Worm (Caenorhabditis elegans) whole organism, young adult: ENCODE measurements around the gene srlf-12.

Experiments
- B0035.1 ChIP-seq: sonication (generic microtip); optimal IDR thresholded peaks from 2 replicates; lab custom pipeline; 2016; ENCODE audit warnings: missing genetic modification characterization, mild to moderate bottlenecking, missing compliant biosample characterization, missing genotype, missing genetic modification reagents
- B0261.1 ChIP-seq: sonication (generic microtip); optimal IDR thresholded peaks from 2 replicates; lab custom pipeline; 2016; ENCODE audit warnings: mild to moderate bottlenecking, missing genetic modification characterization, moderate library complexity, missing compliant biosample characterization
- C17E4.6 ChIP-seq: fragments of 200-800 bp; sonication (Bioruptor generic); IDR thresholded peaks from 2 replicates; pipeline ENCODE4 v1.3.6; 2022; ENCODE audit warnings: missing genetic modification reagents, missing genetic modification characterization, missing compliant biosample characterization
- F22D6.2 ChIP-seq: sonication (generic microtip); optimal IDR thresholded peaks from 2 replicates; lab custom pipeline; 2016; ENCODE audit warnings: mild to moderate bottlenecking, missing genetic modification characterization, missing compliant biosample characterization
- F39B2.1 ChIP-seq: fragments of 200-800 bp; sonication (Bioruptor generic); IDR thresholded peaks from 2 replicates; pipeline ENCODE4 v1.3.6; 2022; ENCODE audit warnings: missing genetic modification reagents, missing genetic modification characterization, missing compliant biosample characterization
- F55B11.4 ChIP-seq: sonication (generic microtip); optimal IDR thresholded peaks from 2 replicates; lab custom pipeline; 2016; ENCODE audit warnings: missing compliant biosample characterization, missing genetic modification characterization, borderline replicate concordance; ENCODE audit not compliant: insufficient read depth
- F57C9.4 ChIP-seq: sonication (generic microtip); optimal IDR thresholded peaks from 2 replicates; lab custom pipeline; 2017; ENCODE audit warnings: mild to moderate bottlenecking, missing genetic modification characterization, missing compliant biosample characterization
- T26A5.8 ChIP-seq: sonication (generic microtip); optimal IDR thresholded peaks from 2 replicates; lab custom pipeline; 2016; ENCODE audit warnings: missing genetic modification characterization, missing compliant biosample characterization
- ZK185.1 ChIP-seq: sonication (generic microtip); optimal IDR thresholded peaks from 2 replicates; lab custom pipeline; 2016; ENCODE audit warnings: mild to moderate bottlenecking, missing genetic modification characterization, missing compliant biosample characterization; ENCODE audit not compliant: poor library complexity, severe bottlenecking
- aptf-3 ChIP-seq: fragments of 200-800 bp; sonication (Bioruptor generic); IDR thresholded peaks from 2 replicates; pipeline ENCODE4 v1.3.6; 2022; ENCODE audit warnings: missing genetic modification characterization, missing compliant biosample characterization
- athp-1 ChIP-seq: sonication (generic microtip); optimal IDR thresholded peaks from 2 replicates; lab custom pipeline; 2017; ENCODE audit warnings: mild to moderate bottlenecking, missing genetic modification characterization, missing compliant biosample characterization
- attf-6 ChIP-seq: fragments of 200-800 bp; sonication (Bioruptor generic); IDR thresholded peaks from 2 replicates; pipeline ENCODE4 v1.3.6; 2022; ENCODE audit warnings: missing genetic modification reagents, missing genetic modification characterization, missing compliant biosample characterization
- ceh-100 ChIP-seq: fragments of 200-800 bp; sonication (Bioruptor generic); IDR thresholded peaks from 2 replicates; pipeline ENCODE4 v1.3.6; 2022; ENCODE audit warnings: missing genetic modification reagents, missing genetic modification characterization, missing compliant biosample characterization
- ceh-27 ChIP-seq: fragments of 200-800 bp; sonication (Bioruptor generic); optimal IDR thresholded peaks from 2 replicates; lab custom pipeline; 2018; ENCODE audit warnings: mild to moderate bottlenecking, missing genetic modification characterization, moderate library complexity, missing compliant biosample characterization
- ceh-79 ChIP-seq: sonication (generic microtip); optimal IDR thresholded peaks from 2 replicates; lab custom pipeline; 2017; ENCODE audit warnings: mild to moderate bottlenecking, missing genetic modification characterization, missing compliant biosample characterization
- efl-1 ChIP-seq: fragments of 150-350 bp; optimal IDR thresholded peaks from 2 replicates; lab custom pipeline; 2014; ENCODE audit warnings: missing biosample characterization, missing genetic modification reagents, missing genetic modification characterization
- gei-17 ChIP-seq: fragments of 200-800 bp; sonication (Bioruptor generic); optimal IDR thresholded peaks from 2 replicates; lab custom pipeline; 2018; ENCODE audit warnings: mild to moderate bottlenecking, missing genetic modification characterization, missing compliant biosample characterization
- him-1 ChIP-seq: sonication (generic microtip); optimal IDR thresholded peaks from 2 replicates; lab custom pipeline; 2016; ENCODE audit warnings: missing genotype, missing genetic modification reagents, missing genetic modification characterization, missing compliant biosample characterization
- hlh-12 ChIP-seq: sonication (generic microtip); optimal IDR thresholded peaks from 2 replicates; lab custom pipeline; 2016; ENCODE audit warnings: missing genetic modification characterization, missing compliant biosample characterization
- hmg-20 ChIP-seq: fragments of 200-800 bp; sonication (Bioruptor generic); IDR thresholded peaks from 2 replicates; pipeline ENCODE4 v1.3.6; 2022; ENCODE audit warnings: missing genetic modification reagents, missing genetic modification characterization, missing compliant biosample characterization
- let-526 ChIP-seq: fragments of 200-800 bp; sonication (Bioruptor generic); IDR thresholded peaks from 2 replicates; pipeline ENCODE4 v1.3.6; 2022; ENCODE audit warnings: missing genetic modification reagents, missing genetic modification characterization, missing compliant biosample characterization
- lin-40 ChIP-seq: sonication (generic microtip); optimal IDR thresholded peaks from 2 replicates; lab custom pipeline; 2016; ENCODE audit warnings: missing genetic modification characterization, mild to moderate bottlenecking, missing compliant biosample characterization, missing genotype, missing genetic modification reagents
- lin-54 ChIP-seq: fragments of 200-800 bp; sonication (Bioruptor generic); optimal IDR thresholded peaks from 2 replicates; lab custom pipeline; 2018; ENCODE audit warnings: mild to moderate bottlenecking, missing genetic modification characterization, missing compliant biosample characterization
- lir-1 ChIP-seq: fragments of 200-800 bp; sonication (Bioruptor generic); conservative IDR thresholded peaks from 2 replicates; pipeline ENCODE4 v1.3.6; 2022; ENCODE audit warnings: missing genetic modification reagents, missing genetic modification characterization, missing compliant biosample characterization
- lsl-1 ChIP-seq: fragments of 200-800 bp; sonication (Bioruptor generic); optimal IDR thresholded peaks from 2 replicates; lab custom pipeline; 2018; ENCODE audit warnings: mild to moderate bottlenecking, missing genetic modification characterization, moderate library complexity, missing compliant biosample characterization
- madf-6 ChIP-seq: fragments of 200-800 bp; sonication (Bioruptor generic); IDR thresholded peaks from 2 replicates; pipeline ENCODE4 v1.3.6; 2022; ENCODE audit warnings: missing genetic modification reagents, missing genetic modification characterization, missing compliant biosample characterization
- mcd-1 ChIP-seq: fragments of 200-800 bp; sonication (Bioruptor generic); IDR thresholded peaks from 2 replicates; pipeline ENCODE4 v1.3.6; 2022; ENCODE audit warnings: missing genetic modification reagents, missing genetic modification characterization, missing compliant biosample characterization
- mel-28 ChIP-seq: sonication (generic microtip); optimal IDR thresholded peaks from 2 replicates; lab custom pipeline; 2016; ENCODE audit warnings: borderline replicate concordance, mild to moderate bottlenecking, missing genetic modification characterization, missing compliant biosample characterization
- mxl-1 ChIP-seq: sonication (generic microtip); optimal IDR thresholded peaks from 2 replicates; lab custom pipeline; 2016; ENCODE audit warnings: missing genetic modification characterization, missing compliant biosample characterization
- nfya-1 ChIP-seq: sonication (generic microtip); optimal IDR thresholded peaks from 2 replicates; lab custom pipeline; 2017; ENCODE audit warnings: antibody characterized with exemption, missing compliant biosample characterization, missing genetic modification characterization, borderline replicate concordance; ENCODE audit not compliant: insufficient read depth
- nfya-2 ChIP-seq: fragments of 200-800 bp; sonication (Bioruptor generic); IDR thresholded peaks from 2 replicates; pipeline ENCODE4 v1.3.6; 2022; ENCODE audit warnings: missing genetic modification reagents, missing genetic modification characterization, missing compliant biosample characterization
- nfyb-1 ChIP-seq: fragments of 200-800 bp; sonication (Bioruptor generic); IDR thresholded peaks from 2 replicates; pipeline ENCODE4 v1.3.6; 2022; ENCODE audit warnings: missing genetic modification reagents, missing genetic modification characterization, missing compliant biosample characterization
- nhr-179 ChIP-seq: sonication (generic microtip); optimal IDR thresholded peaks from 2 replicates; lab custom pipeline; 2016; ENCODE audit warnings: mild to moderate bottlenecking, missing genetic modification characterization, missing compliant biosample characterization
- rcor-1 ChIP-seq: fragments of 200-800 bp; sonication (Bioruptor generic); IDR thresholded peaks from 2 replicates; pipeline ENCODE4 v1.3.6; 2022; ENCODE audit warnings: missing genetic modification reagents, missing genetic modification characterization, missing compliant biosample characterization
- rec-8 ChIP-seq, 2 experiments: sonication (generic microtip); optimal IDR thresholded peaks; 2 replicates each; lab custom pipeline; 2016; ENCODE audit warnings: mild to moderate bottlenecking in 2 of 2, missing genetic modification characterization in 2 of 2, missing genetic modification reagents in 2 of 2, missing genotype in 2 of 2, missing biosample characterization in 1 of 2, missing compliant biosample characterization in 1 of 2, moderate library complexity in 1 of 2
- snpc-1.1 ChIP-seq: sonication (generic microtip); optimal IDR thresholded peaks from 2 replicates; lab custom pipeline; 2017; ENCODE audit warnings: missing genetic modification characterization, mild to moderate bottlenecking, missing compliant biosample characterization, antibody characterized with exemption, moderate library complexity, missing genotype, missing genetic modification reagents; ENCODE audit not compliant: insufficient read depth
- snpc-4 ChIP-seq, 5 experiments: fragments of 150-350 bp in 1 of 5; sonication (generic microtip) in 4 of 5; optimal IDR thresholded peaks; 2 replicates each; lab custom pipeline; 2014 to 2018; ENCODE audit warnings: missing genetic modification characterization in 5 of 5, missing biosample characterization in 3 of 5, antibody characterized with exemption in 2 of 5, mild to moderate bottlenecking in 2 of 5, missing compliant biosample characterization in 2 of 5, missing genotype in 2 of 5, moderate library complexity in 2 of 5, missing genetic modification reagents in 1 of 5
- tlf-1 ChIP-seq: fragments of 200-800 bp; sonication (Bioruptor generic); optimal IDR thresholded peaks from 2 replicates; lab custom pipeline; 2018; ENCODE audit warnings: mild to moderate bottlenecking, missing genetic modification characterization, missing compliant biosample characterization
- zim-3 ChIP-seq: sonication (generic microtip); optimal IDR thresholded peaks from 2 replicates; lab custom pipeline; 2017; ENCODE audit warnings: mild to moderate bottlenecking, missing genetic modification characterization, moderate library complexity, missing compliant biosample characterization
- ztf-25 ChIP-seq: fragments of 200-800 bp; sonication (Bioruptor generic); IDR thresholded peaks from 2 replicates; pipeline ENCODE4 v1.3.6; 2022; ENCODE audit warnings: missing genetic modification reagents, missing genetic modification characterization, missing compliant biosample characterization
- ztf-3 ChIP-seq: fragments of 200-800 bp; sonication (Bioruptor generic); optimal IDR thresholded peaks from 2 replicates; lab custom pipeline; 2018; ENCODE audit warnings: mild to moderate bottlenecking, missing genetic modification characterization, missing compliant biosample characterization
- ztf-6 ChIP-seq: fragments of 200-800 bp; sonication (Bioruptor generic); IDR thresholded peaks from 2 replicates; pipeline ENCODE4 v1.3.6; 2022; ENCODE audit warnings: missing genetic modification reagents, missing genetic modification characterization, missing compliant biosample characterization

srlf-12 gene

DNA sequence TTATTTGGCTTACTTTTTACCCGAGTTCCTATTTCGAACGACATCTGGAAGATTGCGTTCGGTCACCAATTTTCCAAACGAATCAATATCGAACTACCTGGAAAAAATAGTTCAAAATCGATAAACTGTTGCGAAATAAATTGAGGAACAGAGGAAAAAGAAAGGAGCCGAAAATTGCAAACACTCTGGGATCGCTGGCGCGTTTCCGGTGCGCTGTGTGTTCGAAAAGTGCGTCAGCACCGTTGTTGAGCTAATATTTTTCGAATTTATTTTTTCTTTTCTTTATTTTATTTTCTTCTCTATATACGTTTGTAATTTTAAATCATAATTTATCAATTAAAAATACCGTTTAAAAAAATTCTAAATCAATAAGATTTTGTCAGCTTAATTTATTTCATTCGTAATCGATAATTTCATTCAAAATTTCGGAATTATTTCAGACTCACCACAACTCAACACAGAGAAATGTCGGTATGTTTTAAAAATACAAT, 41.2 kb upstream of the srlf-12 start, which contains the start of the genes dnc-1 and lsm-7 (continued):
- TF ChIP-seq snpc-1.1 (tag; lab: Kevin White, UChicago): no peak
- no peak for TF ChIP-seq F55B11.4 (tag; lab: Kevin White, UChicago)

DNA sequence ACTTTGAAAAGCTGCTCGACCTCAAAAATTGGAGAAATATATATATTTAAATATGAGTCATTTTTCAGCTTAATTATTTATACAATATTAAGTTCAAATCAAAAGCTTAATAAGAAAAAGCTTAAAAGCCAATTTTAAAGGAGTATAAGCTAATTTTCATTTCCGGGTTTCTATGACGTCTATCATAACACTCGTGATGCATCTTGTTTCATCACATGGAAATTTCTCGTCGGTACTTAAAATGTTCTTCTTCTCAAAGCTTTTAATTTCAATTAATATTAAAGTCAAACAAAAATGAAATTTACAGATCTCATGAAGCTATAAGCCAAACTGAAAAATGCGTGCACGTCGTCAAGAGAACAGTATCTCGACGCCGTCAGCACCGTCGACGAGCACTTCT, 27.9 kb upstream of the srlf-12 start, which contains the start of gene rbr-2:
Gene rbr-2 (plus strand): TSS at position 301 of the 400 bp plus-strand sequence.
- no peak for TF ChIP-seq mcd-1 (GFP tag; lab: Robert Waterston, UW)

DNA sequence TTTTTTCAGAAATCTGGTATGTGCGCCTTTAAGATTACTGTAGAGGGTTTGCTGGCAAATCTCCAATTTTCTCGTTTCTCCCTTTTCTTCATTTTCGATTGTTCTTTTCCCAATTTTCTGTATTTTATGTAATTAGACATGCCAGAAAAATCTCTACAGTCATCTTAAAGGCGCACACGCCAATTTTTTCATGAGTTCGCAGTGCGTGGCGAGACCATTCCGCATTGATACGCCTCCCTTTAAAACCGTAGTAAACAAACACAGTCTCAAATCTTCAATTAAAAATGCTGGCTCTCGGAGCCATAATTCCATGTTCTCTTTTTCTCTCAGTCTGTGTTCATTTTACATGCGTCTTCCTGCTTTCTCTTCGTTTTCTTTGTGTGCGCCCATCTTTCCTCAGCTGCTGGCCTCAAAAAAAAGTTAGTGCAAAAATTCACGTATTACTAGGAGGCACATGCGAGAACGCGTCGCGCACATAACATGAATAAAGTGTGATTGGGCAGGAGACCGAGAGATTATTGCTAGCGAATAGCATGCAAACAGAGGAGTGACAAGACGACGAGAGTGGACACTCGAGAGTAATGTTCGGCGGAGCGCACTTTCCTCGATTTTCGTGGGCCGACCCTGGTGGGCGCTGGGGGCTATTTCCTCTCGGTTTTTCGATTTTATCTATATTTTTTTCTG, 27.1 kb upstream of the srlf-12 start:
- TF ChIP-seq nfyb-1 (GFP tag; lab: Robert Waterston, UW) (peak; percentile 62; the same call in 1 of the 2 replicates), attf-6 (no peak), efl-1 (GFP tag; lab: Kevin White, UChicago) (no peak), lsl-1 (GFP tag; lab: Kevin White, UChicago) (peak; percentile 93), mel-28 (tag; lab: Kevin White, UChicago) (no peak), F55B11.4 (tag; lab: Kevin White, UChicago) (no peak), him-1 (peak; percentile 19), aptf-3 (GFP tag; lab: Robert Waterston, UW) (no peak), F57C9.4 (tag; lab: Kevin White, UChicago) (no peak), ceh-79 (no peak), ztf-25 (GFP tag; lab: Robert Waterston, UW) (no peak), lir-1 (GFP tag; lab: Robert Waterston, UW) (peak; percentile 74; the same call in 1 of the 2 replicates), C17E4.6 (GFP tag; lab: Robert Waterston, UW) (no peak), zim-3 (tag; lab: Kevin White, UChicago) (no peak), lin-40 (peak; percentile 75), F22D6.2 (tag; lab: Kevin White, UChicago) (no peak), madf-6 (GFP tag; lab: Robert Waterston, UW) (peak; percentile 96), gei-17 (GFP tag; lab: Kevin White, UChicago) (peak; percentile 24), let-526 (GFP tag; lab: Robert Waterston, UW) (no peak), nfya-2 (GFP tag; lab: Robert Waterston, UW) (no peak), mxl-1 (tag; lab: Kevin White, UChicago) (no peak), snpc-4 (GFP tag; optimal IDR thresholded peaks at IDR 0.05; lab: Kevin White, UChicago) (no peak), snpc-4 (tag; optimal IDR thresholded peaks at IDR 0.05; lab: Kevin White, UChicago) (peak in 3 of 4 experiments; percentile 29 to 65 (median 39)), ZK185.1 (tag; lab: Kevin White, UChicago) (no peak), ceh-100 (GFP tag; lab: Robert Waterston, UW) (no peak), lin-54 (GFP tag; lab: Kevin White, UChicago) (peak; percentile 46), ztf-3 (GFP tag; lab: Kevin White, UChicago) (no peak), nfya-1 (tag; lab: Kevin White, UChicago) (no peak), F39B2.1 (GFP tag; lab: Robert Waterston, UW) (no peak), B0261.1 (tag; lab: Kevin White, UChicago) (no peak), hlh-12 (no peak), T26A5.8 (tag; lab: Kevin White, UChicago) (no peak), tlf-1 (GFP tag; lab: Kevin White, UChicago) (no peak), rec-8 (tag; optimal IDR thresholded peaks at IDR 0.05; lab: Kevin White, UChicago) (no peak), B0035.1 (tag; lab: Kevin White, UChicago) (no peak), hmg-20 (GFP tag; lab: Robert Waterston, UW) (no peak), ztf-6 (GFP tag; lab: Robert Waterston, UW) (no peak), nhr-179 (tag; lab: Kevin White, UChicago) (no peak), athp-1 (tag; lab: Kevin White, UChicago) (no peak), ceh-27 (GFP tag; lab: Kevin White, UChicago) (peak; percentile 87), rcor-1 (no peak)
